Worm (Caenorhabditis elegans) whole organism, midembryonic: ENCODE data around the gene str-229.

Experiments used
- cog-1 ChIP-seq: sonication (generic microtip); optimal IDR thresholded peaks from 2 replicates; lab custom pipeline; 2016; ENCODE audit warnings: missing genetic modification characterization, missing compliant biosample characterization
- flt-1 ChIP-seq: fragments of 200-800 bp; sonication (Bioruptor generic); IDR thresholded peaks from 2 replicates; pipeline ENCODE4 v1.3.6; 2022; ENCODE audit warnings: missing genetic modification characterization, missing compliant biosample characterization
- klf-2 ChIP-seq: fragments of 200-800 bp; sonication (Bioruptor generic); conservative IDR thresholded peaks from 2 replicates; pipeline ENCODE4 v1.3.6; 2022; ENCODE audit warnings: missing genetic modification reagents, missing genetic modification characterization, missing compliant biosample characterization
- med-1 ChIP-seq: sonication (generic microtip); optimal IDR thresholded peaks from 2 replicates; lab custom pipeline; 2017; ENCODE audit warnings: missing genetic modification characterization, mild to moderate bottlenecking, missing compliant biosample characterization, antibody characterized with exemption, missing genetic modification reagents; ENCODE audit not compliant: insufficient read depth
- tab-1 ChIP-seq: fragments of 200-800 bp; sonication (Bioruptor generic); IDR thresholded peaks from 2 replicates; pipeline ENCODE4 v1.3.6; 2022; ENCODE audit warnings: missing genetic modification characterization, missing compliant biosample characterization
- ztf-23 ChIP-seq: fragments of 200-800 bp; sonication (Bioruptor generic); IDR thresholded peaks from 2 replicates; pipeline ENCODE4 v1.3.6; 2022; ENCODE audit warnings: missing genetic modification reagents, missing genetic modification characterization, missing compliant biosample characterization

- TF ChIP-seq tab-1 (no peak), med-1 (GFP tag; lab: Kevin White, UChicago) (no peak), cog-1 (no peak), ztf-23 (GFP tag; lab: Robert Waterston, UW) (no peak), klf-2 (GFP tag; lab: Robert Waterston, UW) (0 out of 2 replicates have a peak, but pooled peaks have one; percentile 42), flt-1 (GFP tag; lab: Robert Waterston, UW) (no peak)
Observed at ce11 chrV:3927522-3927921, 25.2 kb upstream of the str-229 start.
